Worm (Caenorhabditis elegans) whole organism, L4/young adult: ENCODE data around the gene C09F5.1.

Experiments used
- W03F9.2 ChIP-seq: fragments of 150-350 bp; optimal IDR thresholded peaks from 2 replicates; lab custom pipeline; 2014; ENCODE audit warnings: missing biosample characterization, missing genetic modification characterization
- dao-5 ChIP-seq: sonication (generic microtip); optimal IDR thresholded peaks from 2 replicates; lab custom pipeline; 2016; ENCODE audit warnings: missing genotype, missing genetic modification characterization, moderate library complexity, missing compliant biosample characterization
- him-1 ChIP-seq: sonication (generic microtip); optimal IDR thresholded peaks from 2 replicates; lab custom pipeline; 2016; ENCODE audit warnings: missing genotype, missing genetic modification reagents, missing genetic modification characterization, missing compliant biosample characterization

DNA sequence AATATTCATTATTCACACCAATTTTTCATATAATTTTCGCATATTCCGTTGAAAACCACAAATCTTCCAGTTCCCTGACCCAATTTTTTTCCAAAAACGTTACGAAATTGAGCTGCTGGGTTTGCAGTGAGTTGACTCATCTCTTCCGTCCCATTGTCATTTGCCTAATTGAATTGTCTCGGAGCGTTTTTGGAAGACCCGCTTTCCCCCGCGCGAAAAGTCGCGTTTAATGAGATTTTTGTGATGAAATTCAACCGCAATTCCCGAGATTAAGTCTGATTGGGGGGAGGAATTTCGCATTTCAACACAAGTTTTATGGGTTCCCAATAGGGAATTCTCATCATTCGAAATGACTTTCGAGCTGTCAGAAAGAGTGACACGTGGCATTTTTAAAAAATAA, 46.6 kb upstream of the C09F5.1 start:
- TF ChIP-seq W03F9.2 (tag; lab: Kevin White, UChicago) (no peak), dao-5 (no peak), him-1 (tag; lab: Kevin White, UChicago) (no peak)
